Worm (Caenorhabditis elegans) whole organism, L2 larva: Measurements from ENCODE around the gene sym-2.

ENCODE experiments used
- ama-1 ChIP-seq: fragments of 150-350 bp; optimal IDR thresholded peaks from 2 replicates; lab custom pipeline; 2018; ENCODE audit warnings: inconsistent platforms
- blmp-1 ChIP-seq: sonication (generic microtip); optimal IDR thresholded peaks from 2 replicates; lab custom pipeline; 2017; ENCODE audit warnings: missing genetic modification characterization, mild to moderate bottlenecking, missing compliant biosample characterization, antibody characterized with exemption, moderate library complexity; ENCODE audit not compliant: insufficient read depth
- dmd-4 ChIP-seq: sonication (generic microtip); optimal IDR thresholded peaks from 2 replicates; lab custom pipeline; 2017; ENCODE audit warnings: missing biosample characterization, missing genetic modification characterization
- nhr-11 ChIP-seq: fragments of 150-350 bp; optimal IDR thresholded peaks from 2 replicates; lab custom pipeline; 2014; ENCODE audit warnings: missing biosample characterization, missing genetic modification characterization
- peb-1 ChIP-seq: fragments of 150-350 bp; optimal IDR thresholded peaks from 2 replicates; lab custom pipeline; 2014; ENCODE audit warnings: missing biosample characterization, missing genetic modification characterization
- zag-1 ChIP-seq: fragments of 150-350 bp; optimal IDR thresholded peaks from 2 replicates; lab custom pipeline; 2014; ENCODE audit warnings: missing biosample characterization, missing genetic modification characterization
- ztf-4 ChIP-seq: fragments of 150-350 bp; optimal IDR thresholded peaks from 2 replicates; lab custom pipeline; 2014; ENCODE audit warnings: missing biosample characterization, missing genetic modification characterization

DNA sequence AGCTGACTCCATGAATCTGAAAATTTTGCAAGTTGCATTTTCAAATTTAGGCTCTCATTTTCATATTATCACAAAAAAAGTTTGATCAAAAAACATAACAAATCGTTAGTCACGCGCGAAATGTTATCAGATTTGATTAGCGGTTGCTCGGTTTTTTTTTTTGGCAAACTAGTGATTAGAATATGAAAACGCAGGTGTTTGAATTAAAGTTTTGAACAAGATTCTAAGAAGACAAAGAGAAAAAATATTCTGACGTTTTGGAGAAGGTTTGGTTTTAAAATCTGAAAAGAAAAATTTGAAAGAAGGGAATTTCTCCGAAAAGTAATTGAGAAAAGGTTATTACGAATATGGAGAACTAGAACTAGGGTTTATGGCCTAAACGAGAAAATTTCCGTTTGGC, 43.9 kb downstream of the sym-2 start:
- no peak for TF ChIP-seq zag-1 (tag; lab: Kevin White, UChicago)
- no peak for TF ChIP-seq ztf-4
- TF ChIP-seq dmd-4, result no peak
- TF ChIP-seq ama-1, result no peak
- no peak for TF ChIP-seq blmp-1 (tag; lab: Kevin White, UChicago)
- no peak for TF ChIP-seq nhr-11
- no peak for TF ChIP-seq peb-1 (tag; lab: Kevin White, UChicago)
